Worm (Caenorhabditis elegans) whole organism, L3 larva: ENCODE measurements around the gene npp-21.

Source experiments
- ama-1 ChIP-seq: fragments of 150-350 bp; optimal IDR thresholded peaks from 2 replicates; lab custom pipeline; 2018
- ceh-28 ChIP-seq: fragments of 150-350 bp; optimal IDR thresholded peaks from 2 replicates; lab custom pipeline; 2014; ENCODE audit warnings: missing biosample characterization, missing genetic modification reagents, missing genetic modification characterization
- daf-12 ChIP-seq: fragments of 150-350 bp; optimal IDR thresholded peaks from 2 replicates; lab custom pipeline; 2014; ENCODE audit warnings: missing biosample characterization, missing genetic modification reagents, missing genetic modification characterization
- egl-27 ChIP-seq: sonication (generic microtip); optimal IDR thresholded peaks from 4 replicates; lab custom pipeline; 2017; ENCODE audit warnings: missing biosample characterization, missing genetic modification reagents, missing genetic modification characterization
- egl-5 ChIP-seq: fragments of 150-350 bp; optimal IDR thresholded peaks from 2 replicates; lab custom pipeline; 2017; ENCODE audit warnings: missing biosample characterization, missing genetic modification reagents, missing genetic modification characterization, inconsistent platforms
- elt-3 ChIP-seq, 3 experiments: fragments of 150-350 bp in 1 of 3; sonication (generic microtip) in 2 of 3; optimal IDR thresholded peaks; 2 replicates in 2 of 3; 4 replicates in 1 of 3; lab custom pipeline; 2014 to 2017; ENCODE audit warnings: missing biosample characterization in 3 of 3, missing genetic modification characterization in 3 of 3
- fkh-10 ChIP-seq: sonication (generic microtip); optimal IDR thresholded peaks from 2 replicates; lab custom pipeline; 2017; ENCODE audit warnings: missing biosample characterization, missing genetic modification reagents, missing genetic modification characterization
- fkh-2 ChIP-seq: fragments of 150-350 bp; optimal IDR thresholded peaks from 2 replicates; lab custom pipeline; 2014; ENCODE audit warnings: missing biosample characterization, missing genetic modification reagents, missing genetic modification characterization
- hmg-11 ChIP-seq: sonication (generic microtip); optimal IDR thresholded peaks from 2 replicates; lab custom pipeline; 2016; ENCODE audit warnings: missing genetic modification characterization, missing compliant biosample characterization
- jun-1 ChIP-seq: fragments of 150-350 bp; optimal IDR thresholded peaks from 2 replicates; lab custom pipeline; 2014; ENCODE audit warnings: missing biosample characterization, missing genetic modification reagents, missing genetic modification characterization
- lin-15B ChIP-seq: fragments of 150-350 bp; optimal IDR thresholded peaks from 2 replicates; lab custom pipeline; 2014; ENCODE audit warnings: missing biosample characterization, missing genetic modification characterization
- lin-39 ChIP-seq: fragments of 150-350 bp; optimal IDR thresholded peaks from 2 replicates; lab custom pipeline; 2018; ENCODE audit warnings: missing biosample characterization, missing genetic modification reagents, missing genetic modification characterization
- mdl-1 ChIP-seq: fragments of 150-350 bp; optimal IDR thresholded peaks from 2 replicates; lab custom pipeline; 2014; ENCODE audit warnings: missing biosample characterization, missing genetic modification characterization
- nfya-1 ChIP-seq: sonication (generic microtip); optimal IDR thresholded peaks from 2 replicates; lab custom pipeline; 2017; ENCODE audit warnings: missing genetic modification characterization, mild to moderate bottlenecking, missing compliant biosample characterization, antibody characterized with exemption, moderate library complexity; ENCODE audit not compliant: insufficient read depth
- nhr-11 ChIP-seq: fragments of 150-350 bp; optimal IDR thresholded peaks from 2 replicates; lab custom pipeline; 2014; ENCODE audit warnings: missing biosample characterization, missing genetic modification characterization
- nhr-237 ChIP-seq: fragments of 150-350 bp; optimal IDR thresholded peaks from 2 replicates; lab custom pipeline; 2014; ENCODE audit warnings: missing biosample characterization, missing genetic modification characterization
- nhr-43 ChIP-seq: sonication (generic microtip); optimal IDR thresholded peaks from 2 replicates; lab custom pipeline; 2016; ENCODE audit warnings: mild to moderate bottlenecking, missing genetic modification characterization, missing compliant biosample characterization; ENCODE audit not compliant: poor library complexity, severe bottlenecking
- nhr-76 ChIP-seq: fragments of 150-350 bp; sonication (generic microtip); optimal IDR thresholded peaks from 5 replicates; lab custom pipeline; 2014; ENCODE audit warnings: missing biosample characterization, missing genetic modification characterization
- skn-1 ChIP-seq: fragments of 150-350 bp; optimal IDR thresholded peaks from 2 replicates; lab custom pipeline; 2014; ENCODE audit warnings: missing biosample characterization, missing genetic modification characterization
- snpc-4 ChIP-seq: fragments of 150-350 bp; optimal IDR thresholded peaks from 2 replicates; lab custom pipeline; 2014; ENCODE audit warnings: missing biosample characterization, missing genetic modification characterization
- tbx-2 ChIP-seq: sonication (generic microtip); optimal IDR thresholded peaks from 2 replicates; lab custom pipeline; 2016; ENCODE audit warnings: mild to moderate bottlenecking, missing genetic modification characterization, missing compliant biosample characterization
- unc-62 ChIP-seq: fragments of 150-350 bp; sonication (generic microtip); optimal IDR thresholded peaks from 4 replicates; lab custom pipeline; 2014; ENCODE audit warnings: missing biosample characterization, missing genetic modification reagents, missing genetic modification characterization

The npp-21 gene

DNA sequence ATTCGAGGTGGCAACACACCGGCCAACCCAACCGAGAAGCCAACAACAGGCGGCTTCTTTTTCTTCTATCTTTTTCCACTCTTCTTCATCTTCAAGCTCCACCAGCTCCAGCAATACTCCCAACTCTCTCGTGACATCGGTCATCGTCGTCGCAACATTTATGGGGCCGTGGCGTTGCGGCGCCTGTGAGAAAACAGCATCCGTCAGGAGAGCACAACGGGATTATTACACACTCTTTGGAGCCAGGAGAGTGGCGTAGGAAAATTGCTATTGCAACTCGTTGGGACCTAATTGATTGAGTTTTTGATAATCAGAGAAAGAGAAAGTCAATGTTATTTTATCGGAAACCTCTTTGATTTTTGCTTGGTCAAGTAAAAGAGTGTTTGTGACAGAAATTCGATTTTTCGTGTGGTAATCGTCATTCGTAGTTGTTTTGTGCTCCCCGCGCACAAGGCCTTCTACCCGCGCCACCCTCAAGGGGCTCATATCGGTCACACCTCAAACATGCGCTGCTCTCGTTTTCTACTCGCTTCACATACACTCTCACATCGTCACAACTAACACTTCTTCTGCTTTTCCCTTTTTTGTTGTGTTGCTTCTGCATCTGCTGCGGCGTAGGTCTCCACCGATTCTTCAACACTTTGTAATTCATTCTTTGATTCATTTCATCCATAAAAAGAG, 40.8 kb downstream of the npp-21 start:
- TF ChIP-seq hmg-11 (no peak), egl-5 (tag; lab: Kevin White, UChicago) (peak; percentile 21), fkh-2 (tag; lab: Kevin White, UChicago) (no peak), lin-39 (peak; percentile 69), jun-1 (tag; lab: Kevin White, UChicago) (no peak), daf-12 (no peak), nfya-1 (tag; lab: Kevin White, UChicago) (peak; percentile 47), nhr-237 (tag; lab: Kevin White, UChicago) (no peak), nhr-11 (tag; lab: Kevin White, UChicago) (peak; percentile 4)
- TF ChIP-seq, all 47 proteins: peak for 4

DNA sequence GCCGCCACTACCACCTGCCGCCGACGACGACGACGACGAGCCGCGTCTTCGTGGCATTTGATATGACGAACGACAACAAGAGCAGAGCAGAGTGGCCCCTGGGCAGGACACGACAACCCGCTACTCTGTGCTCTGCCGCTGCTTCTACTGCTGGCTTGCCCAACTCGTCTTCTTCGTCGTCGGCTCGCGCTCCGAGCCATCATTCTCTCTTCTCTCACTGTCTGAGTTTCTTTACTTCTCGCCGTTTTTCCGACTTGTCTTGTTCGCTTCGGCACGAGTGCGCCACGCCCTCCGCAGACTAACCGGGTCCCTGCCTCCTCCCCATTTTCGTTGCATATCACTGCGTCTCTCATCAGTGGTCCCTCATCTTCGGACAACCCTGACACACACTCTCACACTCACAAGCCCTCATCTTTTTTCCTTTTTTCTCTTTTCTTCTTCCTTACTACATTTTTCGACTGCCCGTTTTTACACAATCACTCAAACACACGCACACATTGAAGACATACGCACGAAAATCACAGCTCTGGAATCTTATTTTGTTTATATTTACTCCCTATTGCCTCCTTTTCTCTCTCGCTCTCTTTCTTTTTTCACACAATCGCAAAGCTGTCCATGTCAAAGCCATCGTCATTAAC, 42.7 kb downstream of the npp-21 start:
- TF ChIP-seq nhr-11 (tag; lab: Kevin White, UChicago) = peak; percentile 60
- TF ChIP-seq lin-39 = peak; percentile 91
- TF ChIP-seq mdl-1 = peak; percentile 62
- TF ChIP-seq nhr-43 = no peak
- TF ChIP-seq ceh-28 (tag; lab: Kevin White, UChicago) = peak; percentile 11
- TF ChIP-seq skn-1 (tag; lab: Kevin White, UChicago) = peak; percentile 35
- peak; percentile 67 for TF ChIP-seq egl-5 (tag; lab: Kevin White, UChicago)
- peak; percentile 73 for TF ChIP-seq fkh-10 (GFP tag; lab: Kevin White, UChicago)
- no peak for TF ChIP-seq egl-27 (tag; lab: Kevin White, UChicago)
- TF ChIP-seq ama-1 (lab: Kevin White, UChicago) = no peak
- TF ChIP-seq nhr-76 (tag; lab: Kevin White, UChicago) = no peak
- TF ChIP-seq tbx-2 (tag; lab: Kevin White, UChicago) = peak; percentile 9
- peak; percentile 8 for TF ChIP-seq lin-15B (tag; lab: Kevin White, UChicago)
- peak; percentile 84 for TF ChIP-seq unc-62
- peak; percentile 82 for TF ChIP-seq hmg-11
- TF ChIP-seq elt-3 (tag; optimal IDR thresholded peaks at IDR 0.05; lab: Kevin White, UChicago) = no peak
- TF ChIP-seq snpc-4 (tag; lab: Kevin White, UChicago) = peak; percentile 38
- peak; percentile 88 for TF ChIP-seq nfya-1 (tag; lab: Kevin White, UChicago)

DNA sequence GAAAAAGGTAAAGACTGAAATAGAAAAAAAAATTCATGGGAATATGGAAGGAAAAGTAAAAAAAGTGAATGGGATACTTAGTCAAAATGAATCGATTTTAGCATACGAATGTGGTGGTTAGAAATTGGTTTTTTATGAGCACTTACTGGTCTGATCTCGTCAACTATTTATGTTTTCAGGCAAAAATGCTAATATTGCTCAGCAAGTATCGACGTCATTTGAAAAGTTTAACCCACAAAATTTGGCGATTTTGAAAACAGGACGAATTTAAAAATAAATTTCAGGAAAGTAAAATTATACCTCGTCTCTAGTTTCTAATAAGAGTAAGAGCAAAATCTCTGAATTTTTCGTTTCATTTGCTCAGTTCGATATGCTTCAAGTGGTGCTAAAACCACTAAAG, 43.8 kb downstream of the npp-21 start:
- TF ChIP-seq snpc-4 (tag; lab: Kevin White, UChicago) (no peak), ama-1 (lab: Kevin White, UChicago) (peak; percentile 36)
- TF ChIP-seq, all 47 proteins: peak for 1

DNA sequence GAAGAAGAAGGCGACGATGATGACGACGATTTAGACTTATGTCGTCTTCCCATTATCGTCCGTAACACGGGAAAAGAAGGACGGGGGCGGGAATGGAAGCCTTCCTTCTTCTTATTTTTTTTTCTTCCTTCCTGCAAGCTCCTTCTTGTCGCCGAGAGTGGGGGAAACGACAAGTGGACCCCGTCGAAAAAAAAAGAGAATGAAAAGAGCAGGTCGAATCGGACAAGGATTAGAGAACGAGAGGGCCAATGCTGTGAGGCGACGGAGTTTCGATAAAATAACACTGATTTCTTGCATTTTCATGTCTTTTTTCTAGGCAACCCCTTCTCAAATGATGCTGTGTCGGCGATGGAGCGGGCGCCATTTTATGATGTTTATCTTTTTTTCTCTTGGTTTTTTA, 51.7 kb downstream of the npp-21 start, which contains the start of gene pde-4:
Gene pde-4, minus strand, starts transcription at position 76 of the 400 bp plus-strand sequence.
- TF ChIP-seq nhr-237 (tag; lab: Kevin White, UChicago) (no peak), unc-62 (no peak), egl-5 (tag; lab: Kevin White, UChicago) (peak; percentile 66)
